Worm (Caenorhabditis elegans) whole organism, midembryonic: Measurements from ENCODE around the gene rom-2.

ENCODE experiments used
- T22C8.4 ChIP-seq: fragments of 200-800 bp; sonication (Bioruptor generic); IDR thresholded peaks from 2 replicates; pipeline ENCODE4 v1.3.6; 2022; ENCODE audit warnings: missing genetic modification characterization, missing compliant biosample characterization
- cog-1 ChIP-seq: sonication (generic microtip); optimal IDR thresholded peaks from 2 replicates; lab custom pipeline; 2016; ENCODE audit warnings: missing genetic modification characterization, missing compliant biosample characterization
- flt-1 ChIP-seq: fragments of 200-800 bp; sonication (Bioruptor generic); IDR thresholded peaks from 2 replicates; pipeline ENCODE4 v1.3.6; 2022; ENCODE audit warnings: missing genetic modification characterization, missing compliant biosample characterization
- klf-2 ChIP-seq: fragments of 200-800 bp; sonication (Bioruptor generic); conservative IDR thresholded peaks from 2 replicates; pipeline ENCODE4 v1.3.6; 2022; ENCODE audit warnings: missing genetic modification reagents, missing genetic modification characterization, missing compliant biosample characterization
- med-1 ChIP-seq: sonication (generic microtip); optimal IDR thresholded peaks from 2 replicates; lab custom pipeline; 2017; ENCODE audit warnings: missing genetic modification characterization, mild to moderate bottlenecking, missing compliant biosample characterization, antibody characterized with exemption, missing genetic modification reagents; ENCODE audit not compliant: insufficient read depth
- ref-1 ChIP-seq: fragments of 200-800 bp; sonication (Bioruptor generic); conservative IDR thresholded peaks from 2 replicates; pipeline ENCODE4 v1.3.6; 2022; ENCODE audit warnings: missing genetic modification reagents, missing genetic modification characterization, missing compliant biosample characterization
- tab-1 ChIP-seq: fragments of 200-800 bp; sonication (Bioruptor generic); IDR thresholded peaks from 2 replicates; pipeline ENCODE4 v1.3.6; 2022; ENCODE audit warnings: missing genetic modification characterization, missing compliant biosample characterization
- ztf-23 ChIP-seq: fragments of 200-800 bp; sonication (Bioruptor generic); IDR thresholded peaks from 2 replicates; pipeline ENCODE4 v1.3.6; 2022; ENCODE audit warnings: missing genetic modification reagents, missing genetic modification characterization, missing compliant biosample characterization
- ztf-29 ChIP-seq: fragments of 200-800 bp; sonication (Bioruptor generic); IDR thresholded peaks from 2 replicates; pipeline ENCODE4 v1.3.6; 2022; ENCODE audit warnings: missing genetic modification reagents, missing genetic modification characterization, missing compliant biosample characterization

The rom-2 gene

DNA sequence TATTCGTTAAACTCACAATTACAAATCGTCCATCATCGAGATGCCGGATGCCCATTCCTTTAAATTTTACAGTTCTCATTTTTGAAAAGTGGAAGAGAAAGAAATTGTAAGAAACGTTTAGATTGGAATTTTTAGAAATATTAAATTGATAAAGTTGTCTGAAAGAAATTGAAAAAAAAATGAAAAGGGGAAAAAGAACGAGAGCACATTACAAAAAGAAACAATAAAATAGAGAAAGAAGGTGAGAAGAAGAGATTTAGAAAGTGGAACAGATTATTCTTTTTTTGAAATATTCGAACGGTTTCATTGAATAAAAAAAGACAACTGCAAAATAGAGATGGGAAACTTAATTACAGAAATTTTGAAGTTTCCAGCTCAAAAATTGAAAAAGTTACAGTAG, 34.3 kb downstream of the rom-2 start, which contains the start of gene C48B4.8:
TSS of gene C48B4.8 (minus strand) at position 101 of the 400 bp plus-strand sequence.
- TF ChIP-seq cog-1 (tag; lab: Kevin White, UChicago) (no peak), ztf-29 (GFP tag; lab: Robert Waterston, UW) (no peak), flt-1 (GFP tag; lab: Robert Waterston, UW) (no peak), klf-2 (GFP tag; lab: Robert Waterston, UW) (no peak)

ce11 chrIII:9559381-9559881, 36.0 kb downstream of the rom-2 start, which contains the start of gene C48B4.7:
Gene C48B4.7, minus strand, starts transcription at chrIII:9559431.
- no peak for TF ChIP-seq cog-1 (tag; lab: Kevin White, UChicago)
- no peak for TF ChIP-seq med-1 (GFP tag; lab: Kevin White, UChicago)
- TF ChIP-seq flt-1 (GFP tag; lab: Robert Waterston, UW), result no peak
- TF ChIP-seq klf-2 (GFP tag; lab: Robert Waterston, UW), result no peak
- TF ChIP-seq ref-1 (GFP tag; lab: Robert Waterston, UW), result no peak
- no peak for TF ChIP-seq ztf-29 (GFP tag; lab: Robert Waterston, UW)
- TF ChIP-seq ztf-23 (GFP tag; lab: Robert Waterston, UW), result no peak
- TF ChIP-seq T22C8.4 (GFP tag; lab: Robert Waterston, UW), result no peak
- no peak for TF ChIP-seq tab-1 (GFP tag; lab: Robert Waterston, UW)

DNA sequence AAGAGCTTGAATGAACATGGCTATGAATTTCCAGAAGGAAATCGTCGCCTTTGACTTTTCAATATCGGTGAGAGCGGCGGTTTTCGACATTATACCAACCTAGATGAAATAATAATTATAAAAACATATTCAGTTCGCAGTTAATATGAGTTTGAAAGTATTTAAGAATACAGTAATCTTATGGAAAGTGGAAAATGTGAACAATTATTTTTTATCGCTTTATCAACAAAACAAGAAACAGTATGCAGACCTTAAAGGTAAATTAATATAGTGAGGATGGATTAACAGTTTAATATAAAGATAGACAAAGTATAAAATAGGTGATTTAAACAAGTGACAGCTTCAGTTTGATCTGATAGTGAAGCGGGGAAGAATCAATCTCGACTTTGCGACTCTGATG, 37.0 kb downstream of the rom-2 start, which contains the start of gene C48B4.6:
TSS of gene C48B4.6 (minus strand) at position 101 of the 400 bp plus-strand sequence.
- TF ChIP-seq flt-1 (GFP tag; lab: Robert Waterston, UW) (no peak), med-1 (GFP tag; lab: Kevin White, UChicago) (no peak), ztf-29 (GFP tag; lab: Robert Waterston, UW) (no peak), tab-1 (GFP tag; lab: Robert Waterston, UW) (no peak), klf-2 (GFP tag; lab: Robert Waterston, UW) (no peak), ref-1 (GFP tag; lab: Robert Waterston, UW) (no peak), cog-1 (tag; lab: Kevin White, UChicago) (no peak), T22C8.4 (GFP tag; lab: Robert Waterston, UW) (no peak), ztf-23 (GFP tag; lab: Robert Waterston, UW) (no peak)

- TF ChIP-seq T22C8.4 (GFP tag; lab: Robert Waterston, UW) (no peak), ref-1 (GFP tag; lab: Robert Waterston, UW) (no peak), tab-1 (GFP tag; lab: Robert Waterston, UW) (no peak), ztf-29 (GFP tag; lab: Robert Waterston, UW) (no peak), cog-1 (tag; lab: Kevin White, UChicago) (no peak), flt-1 (GFP tag; lab: Robert Waterston, UW) (no peak), klf-2 (GFP tag; lab: Robert Waterston, UW) (no peak), med-1 (GFP tag; lab: Kevin White, UChicago) (no peak), ztf-23 (GFP tag; lab: Robert Waterston, UW) (no peak)
Observed at ce11 chrIII:9556300-9556699, 39.2 kb downstream of the rom-2 start, which contains the start of gene ZK1098.11. Gene ZK1098.11, plus strand, starts transcription at chrIII:9556600.

DNA sequence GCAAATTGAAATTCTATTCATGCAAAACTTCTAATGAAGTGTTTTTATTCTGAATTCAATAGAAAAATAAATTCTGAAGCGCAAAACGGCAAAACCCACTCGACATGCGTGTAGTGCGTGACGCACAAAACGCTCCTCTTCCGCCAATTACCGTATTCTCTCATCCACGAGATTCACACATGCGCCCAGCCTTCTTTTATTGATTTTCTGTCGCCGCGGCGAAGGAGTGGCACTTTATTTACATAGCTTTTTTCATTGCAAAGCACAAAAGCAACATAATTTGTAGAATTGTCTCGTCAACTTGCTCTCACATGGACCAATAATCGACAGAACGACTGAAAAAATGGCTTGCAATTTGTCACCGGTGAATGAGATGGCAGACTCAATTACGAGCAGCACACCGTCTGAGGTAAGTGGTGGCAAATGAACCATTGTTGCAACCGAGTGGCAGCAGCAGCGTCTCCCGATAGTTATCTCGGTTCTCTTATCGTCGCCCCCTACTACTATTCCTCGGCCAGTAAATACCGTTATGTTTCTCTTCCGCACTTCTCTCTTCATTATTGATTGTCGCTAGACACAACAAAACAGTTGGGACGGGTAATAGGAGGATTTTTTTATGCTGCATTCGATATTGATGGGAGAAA, 49.3 kb downstream of the rom-2 start, which contains the start of gene unc-16:
TSS of gene unc-16 (plus strand) at position 243 of the 644 bp plus-strand sequence.
- TF ChIP-seq flt-1 (GFP tag; lab: Robert Waterston, UW) (0 out of 2 replicates have a peak, but pooled peaks have one; percentile 63), ref-1 (GFP tag; lab: Robert Waterston, UW) (no peak), klf-2 (GFP tag; lab: Robert Waterston, UW) (no peak), cog-1 (tag; lab: Kevin White, UChicago) (peak; percentile 47), T22C8.4 (GFP tag; lab: Robert Waterston, UW) (peak; percentile 90), med-1 (GFP tag; lab: Kevin White, UChicago) (no peak), tab-1 (GFP tag; lab: Robert Waterston, UW) (no peak), ztf-23 (GFP tag; lab: Robert Waterston, UW) (peak; percentile 70), ztf-29 (GFP tag; lab: Robert Waterston, UW) (no peak)

DNA sequence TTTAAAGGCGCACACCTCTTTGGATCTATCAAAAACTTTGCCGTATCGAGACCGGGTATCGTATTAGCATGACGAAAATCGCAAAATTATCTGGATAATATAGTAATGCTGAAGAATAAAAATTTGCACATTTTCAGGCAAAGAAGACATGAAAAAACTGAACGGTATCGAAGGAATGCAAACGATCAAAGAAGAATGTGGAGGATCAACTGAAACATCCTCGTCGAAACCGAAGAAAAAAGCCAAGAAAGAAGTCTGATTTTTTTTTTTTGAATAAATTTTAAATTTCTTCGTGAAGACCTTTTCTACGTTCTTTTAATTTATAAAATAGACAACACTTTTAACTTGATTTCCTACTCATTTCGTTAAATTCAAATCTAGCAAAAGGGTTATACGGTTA, 50.6 kb downstream of the rom-2 start, which contains the start of gene ZK1098.12:
TSS of gene ZK1098.12 (plus strand) at position 301 of the 400 bp plus-strand sequence.
- TF ChIP-seq klf-2 (GFP tag; lab: Robert Waterston, UW) (no peak), med-1 (GFP tag; lab: Kevin White, UChicago) (no peak), flt-1 (GFP tag; lab: Robert Waterston, UW) (no peak), ztf-23 (GFP tag; lab: Robert Waterston, UW) (no peak), ref-1 (GFP tag; lab: Robert Waterston, UW) (no peak), tab-1 (GFP tag; lab: Robert Waterston, UW) (no peak), ztf-29 (GFP tag; lab: Robert Waterston, UW) (no peak), T22C8.4 (GFP tag; lab: Robert Waterston, UW) (no peak), cog-1 (tag; lab: Kevin White, UChicago) (no peak)

- TF ChIP-seq klf-2 (GFP tag; lab: Robert Waterston, UW), result no peak
- no peak for TF ChIP-seq ztf-29 (GFP tag; lab: Robert Waterston, UW)
- no peak for TF ChIP-seq tab-1 (GFP tag; lab: Robert Waterston, UW)
- no peak for TF ChIP-seq ztf-23 (GFP tag; lab: Robert Waterston, UW)
- TF ChIP-seq med-1 (GFP tag; lab: Kevin White, UChicago), result no peak
- TF ChIP-seq ref-1 (GFP tag; lab: Robert Waterston, UW), result no peak
- TF ChIP-seq flt-1 (GFP tag; lab: Robert Waterston, UW), result no peak
- TF ChIP-seq T22C8.4 (GFP tag; lab: Robert Waterston, UW), result no peak
- no peak for TF ChIP-seq cog-1 (tag; lab: Kevin White, UChicago)
Observed at ce11 chrIII:9544125-9544524, 51.3 kb downstream of the rom-2 start, which contains the start of gene ZK1098.9. Gene ZK1098.9, plus strand, starts transcription at chrIII:9544425.
